Worm (Caenorhabditis elegans) whole organism, L4 larva: ENCODE data around the gene srm-6.

Source experiments
- F10B5.3 ChIP-seq: sonication (generic microtip); optimal IDR thresholded peaks from 2 replicates; lab custom pipeline; 2016; ENCODE audit warnings: mild to moderate bottlenecking, missing genetic modification characterization, missing compliant biosample characterization
- ceh-28 ChIP-seq: fragments of 150-350 bp; optimal IDR thresholded peaks from 2 replicates; lab custom pipeline; 2014; ENCODE audit warnings: missing biosample characterization, missing genetic modification reagents, missing genetic modification characterization
- ceh-82 ChIP-seq: sonication (generic microtip); optimal IDR thresholded peaks from 2 replicates; lab custom pipeline; 2017; ENCODE audit warnings: missing biosample characterization, missing genetic modification characterization
- jun-1 ChIP-seq: fragments of 150-350 bp; optimal IDR thresholded peaks from 2 replicates; lab custom pipeline; 2014; ENCODE audit warnings: missing biosample characterization, missing genetic modification reagents, missing genetic modification characterization
- lin-39 ChIP-seq: fragments of 150-350 bp; optimal IDR thresholded peaks from 2 replicates; lab custom pipeline; 2014; ENCODE audit warnings: missing biosample characterization, missing genetic modification reagents, missing genetic modification characterization
- nhr-237 ChIP-seq: sonication (generic microtip); optimal IDR thresholded peaks from 2 replicates; lab custom pipeline; 2017; ENCODE audit warnings: missing biosample characterization, missing genetic modification characterization
- nhr-28 ChIP-seq: fragments of 150-350 bp; optimal IDR thresholded peaks from 2 replicates; lab custom pipeline; 2014; ENCODE audit warnings: missing biosample characterization, missing genetic modification characterization
- unc-39 ChIP-seq: sonication (generic microtip); optimal IDR thresholded peaks from 2 replicates; lab custom pipeline; 2017; ENCODE audit warnings: missing biosample characterization, missing genetic modification characterization
- zfp-3 ChIP-seq: fragments of 200-800 bp; sonication (Bioruptor generic); conservative IDR thresholded peaks from 2 replicates; pipeline ENCODE4 v1.3.6; 2022; ENCODE audit warnings: missing genetic modification reagents, missing genetic modification characterization, missing compliant biosample characterization

DNA sequence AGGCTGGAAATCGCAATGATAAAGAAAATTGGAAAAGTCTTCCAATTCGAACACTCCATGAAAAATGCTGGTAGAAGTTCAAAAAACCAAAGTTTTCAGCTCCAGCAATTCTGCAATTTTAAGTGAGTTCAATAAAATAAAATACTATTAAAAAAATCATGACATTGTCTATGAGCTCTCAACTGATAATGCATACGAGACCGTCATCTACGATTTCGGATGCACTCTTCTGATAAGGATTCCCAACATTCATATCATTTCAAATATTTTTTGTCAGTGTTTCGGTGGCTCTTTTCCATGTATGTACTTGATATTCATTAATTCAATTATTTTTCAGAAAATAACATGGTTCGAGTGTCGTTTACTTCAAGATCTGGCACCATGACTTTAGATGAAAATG is 35.7 kb upstream of the srm-6 start, which contains the start of gene F14D7.6:
- TF ChIP-seq unc-39 (tag; lab: Kevin White, UChicago) (no peak), ceh-28 (tag; lab: Kevin White, UChicago) (no peak), F10B5.3 (tag; lab: Kevin White, UChicago) (no peak), ceh-82 (tag; lab: Kevin White, UChicago) (no peak), zfp-3 (GFP tag; lab: Robert Waterston, UW) (no peak), lin-39 (tag; lab: Kevin White, UChicago) (no peak), nhr-237 (tag; lab: Kevin White, UChicago) (no peak), nhr-28 (no peak), jun-1 (tag; lab: Kevin White, UChicago) (no peak)
